Fruit fly (Drosophila melanogaster) whole organism, embryonic: Measurements from ENCODE around the gene MBD-like.
A peak's percentile ranks its signal among the peaks of the same experiment; 100 is the strongest.

Experiments
- Abd-B ChIP-seq: fragments of 200-800 bp; sonication (Bioruptor generic); optimal IDR thresholded peaks from 2 replicates; lab custom pipeline; 2018; ENCODE audit warnings: missing biosample characterization, mild to moderate bottlenecking, missing genetic modification characterization, moderate library complexity
- CG10959 ChIP-seq: fragments of 200-800 bp; sonication (Bioruptor generic); IDR thresholded peaks from 2 replicates; pipeline ENCODE4 v1.3.6; 2022; ENCODE audit warnings: missing biosample characterization, missing genetic modification characterization
- CG12391 ChIP-seq: fragments of 200-800 bp; sonication (Bioruptor generic); optimal IDR thresholded peaks from 3 replicates; lab custom pipeline; 2018; ENCODE audit warnings: missing biosample characterization, mild to moderate bottlenecking, missing genetic modification characterization, moderate library complexity
- CG12942 ChIP-seq: fragments of 200-800 bp; sonication (Bioruptor generic); optimal IDR thresholded peaks from 3 replicates; lab custom pipeline; 2016; ENCODE audit warnings: missing biosample characterization, missing genetic modification characterization
- CG13894 ChIP-seq: fragments of 200-800 bp; sonication (Bioruptor generic); optimal IDR thresholded peaks from 3 replicates; lab custom pipeline; 2018; ENCODE audit warnings: missing biosample characterization, mild to moderate bottlenecking, missing genetic modification characterization, moderate library complexity
- CG15601 ChIP-seq: fragments of 200-800 bp; sonication (Bioruptor generic); optimal IDR thresholded peaks from 3 replicates; lab custom pipeline; 2019; ENCODE audit warnings: missing biosample characterization, mild to moderate bottlenecking, missing genetic modification characterization, moderate library complexity
- CG1603 ChIP-seq: fragments of 200-800 bp; sonication (Bioruptor generic); optimal IDR thresholded peaks from 2 replicates; lab custom pipeline; 2019; ENCODE audit warnings: missing biosample characterization, mild to moderate bottlenecking, missing genetic modification characterization, moderate library complexity
- CG16779 ChIP-seq: fragments of 200-800 bp; sonication (Bioruptor generic); IDR thresholded peaks from 2 replicates; pipeline ENCODE4 v1.3.6; 2022; ENCODE audit warnings: missing biosample characterization, missing genetic modification characterization
- CG17328 ChIP-seq: fragments of 200-800 bp; sonication (Bioruptor generic); IDR thresholded peaks from 2 replicates; pipeline ENCODE4 v1.3.6; 2022; ENCODE audit warnings: missing biosample characterization, missing genetic modification characterization
- CG1792 ChIP-seq: fragments of 200-800 bp; sonication (Bioruptor generic); optimal IDR thresholded peaks from 2 replicates; lab custom pipeline; 2016; ENCODE audit warnings: missing biosample characterization, missing genetic modification characterization
- CG18011 ChIP-seq: fragments of 200-800 bp; sonication (Bioruptor generic); optimal IDR thresholded peaks from 2 replicates; lab custom pipeline; 2017; ENCODE audit warnings: missing biosample characterization, missing genetic modification characterization, mild to moderate bottlenecking, moderate library complexity, missing genotype
- CG2120 ChIP-seq: fragments of 200-800 bp; sonication (Bioruptor generic); optimal IDR thresholded peaks from 3 replicates; lab custom pipeline; 2016; ENCODE audit warnings: missing biosample characterization, missing genetic modification characterization
- CG6272 ChIP-seq: fragments of 200-800 bp; sonication (Bioruptor generic); IDR thresholded peaks from 2 replicates; pipeline ENCODE4 v1.3.6; 2022; ENCODE audit warnings: missing biosample characterization, missing genetic modification characterization
- CG6683 ChIP-seq: fragments of 200-800 bp; sonication (Bioruptor generic); optimal IDR thresholded peaks from 2 replicates; lab custom pipeline; 2017; ENCODE audit warnings: missing biosample characterization, mild to moderate bottlenecking, missing genetic modification characterization, missing genetic modification reagents
- CG8281 ChIP-seq: fragments of 200-800 bp; sonication (Bioruptor generic); optimal IDR thresholded peaks from 2 replicates; lab custom pipeline; 2018; ENCODE audit warnings: missing biosample characterization, mild to moderate bottlenecking, missing genetic modification characterization, moderate library complexity
- CG8478 ChIP-seq: fragments of >200 bp; optimal IDR thresholded peaks from 2 replicates; lab custom pipeline; 2018
- D19B ChIP-seq: fragments of 200-800 bp; sonication (Bioruptor generic); optimal IDR thresholded peaks from 2 replicates; lab custom pipeline; 2017; ENCODE audit warnings: missing biosample characterization, mild to moderate bottlenecking, missing genetic modification characterization
- Elba2 ChIP-seq: fragments of 200-800 bp; sonication (Bioruptor generic); optimal IDR thresholded peaks from 3 replicates; lab custom pipeline; 2016; ENCODE audit warnings: missing biosample characterization, missing genetic modification characterization
- Gsc ChIP-seq: fragments of 200-800 bp; sonication (Bioruptor generic); IDR thresholded peaks from 2 replicates; pipeline ENCODE4 v1.3.6; 2022; ENCODE audit warnings: missing biosample characterization, missing genetic modification characterization
- Hand ChIP-seq: fragments of 200-800 bp; sonication (Bioruptor generic); optimal IDR thresholded peaks from 2 replicates; lab custom pipeline; 2017; ENCODE audit warnings: mild to moderate bottlenecking, missing biosample characterization, missing genetic modification reagents, missing genetic modification characterization
- Nf-YB ChIP-seq: fragments of 200-800 bp; sonication (Bioruptor generic); optimal IDR thresholded peaks from 3 replicates; lab custom pipeline; 2019; ENCODE audit warnings: missing biosample characterization, mild to moderate bottlenecking, missing genetic modification characterization, moderate library complexity
- Tbp ChIP-seq: fragments of >200 bp; optimal IDR thresholded peaks from 2 replicates; lab custom pipeline; 2018; ENCODE audit warnings: missing biosample characterization, missing genetic modification characterization
- caup ChIP-seq: fragments of 200-800 bp; sonication (Bioruptor generic); optimal IDR thresholded peaks from 3 replicates; lab custom pipeline; 2017; ENCODE audit warnings: missing biosample characterization, mild to moderate bottlenecking, missing genetic modification characterization, moderate library complexity; ENCODE audit not compliant: severe bottlenecking
- chif ChIP-seq, 2 experiments: fragments of 200-800 bp; sonication (Bioruptor generic); optimal IDR thresholded peaks; 3 replicates each; lab custom pipeline; 2016; ENCODE audit warnings: missing biosample characterization in 2 of 2, missing genetic modification characterization in 2 of 2
- ewg ChIP-seq: fragments of 200-800 bp; sonication (Bioruptor generic); optimal IDR thresholded peaks from 3 replicates; lab custom pipeline; 2017; ENCODE audit warnings: mild to moderate bottlenecking, missing biosample characterization, missing genetic modification reagents, missing genetic modification characterization
- exex ChIP-seq: fragments of 200-800 bp; sonication (Bioruptor generic); optimal IDR thresholded peaks from 4 replicates; lab custom pipeline; 2018; ENCODE audit warnings: missing biosample characterization, mild to moderate bottlenecking, missing genetic modification characterization, moderate library complexity
- gfzf ChIP-seq: fragments of 200-800 bp; sonication (Bioruptor generic); optimal IDR thresholded peaks from 2 replicates; lab custom pipeline; 2016; ENCODE audit warnings: missing biosample characterization, mild to moderate bottlenecking, missing genetic modification characterization, moderate library complexity
- h ChIP-seq: fragments of >200 bp; optimal IDR thresholded peaks from 2 replicates; lab custom pipeline; 2017
- lab ChIP-seq: fragments of 200-800 bp; sonication (Bioruptor generic); optimal IDR thresholded peaks from 3 replicates; lab custom pipeline; 2017; ENCODE audit warnings: missing biosample characterization, missing genetic modification characterization, mild to moderate bottlenecking, moderate library complexity, missing genetic modification reagents
- lov ChIP-seq, 2 experiments: fragments of 200-800 bp in 1 of 2; fragments of >200 bp in 1 of 2; sonication (Bioruptor generic) in 1 of 2; IDR thresholded peaks in 1 of 2; optimal IDR thresholded peaks in 1 of 2; 2 replicates in 1 of 2; 3 replicates in 1 of 2; pipeline versions ENCODE4 v1.3.6 to Lab custom; 2017 to 2022; ENCODE audit warnings: missing biosample characterization in 1 of 2, missing genetic modification characterization in 1 of 2
- luna ChIP-seq: fragments of 200-800 bp; sonication (Bioruptor generic); optimal IDR thresholded peaks from 2 replicates; lab custom pipeline; 2016; ENCODE audit warnings: missing biosample characterization, missing genetic modification characterization
- nom ChIP-seq: fragments of 200-800 bp; sonication (Bioruptor generic); optimal IDR thresholded peaks from 2 replicates; lab custom pipeline; 2017; ENCODE audit warnings: missing biosample characterization, missing genetic modification characterization, mild to moderate bottlenecking, moderate library complexity, missing genetic modification reagents
- pan ChIP-seq, 4 experiments: fragments of >200 bp in 3 of 4; fragments of 200-800 bp in 1 of 4; sonication (Bioruptor generic) in 1 of 4; optimal IDR thresholded peaks in 3 of 4; IDR thresholded peaks in 1 of 4; 2 replicates each; pipeline versions ENCODE4 v1.3.6 to Lab custom; 2017 to 2022; ENCODE audit warnings: missing biosample characterization in 2 of 4, missing genetic modification characterization in 2 of 4, mixed read lengths in 1 of 4
- pb ChIP-seq: fragments of 200-800 bp; sonication (Bioruptor generic); optimal IDR thresholded peaks from 3 replicates; lab custom pipeline; 2016; ENCODE audit warnings: missing biosample characterization, missing genetic modification characterization
- peb ChIP-seq: fragments of 200-800 bp; sonication (Bioruptor generic); IDR thresholded peaks from 2 replicates; pipeline ENCODE4 v1.3.6; 2022; ENCODE audit warnings: missing biosample characterization, missing genetic modification characterization
- pho ChIP-seq: fragments of 200-800 bp; sonication (Bioruptor generic); optimal IDR thresholded peaks from 2 replicates; lab custom pipeline; 2016; ENCODE audit warnings: missing biosample characterization, missing genetic modification characterization
- phol ChIP-seq: fragments of 200-800 bp; sonication (Bioruptor generic); optimal IDR thresholded peaks from 3 replicates; lab custom pipeline; 2018; ENCODE audit warnings: missing biosample characterization, mild to moderate bottlenecking, missing genetic modification characterization, moderate library complexity
- prd ChIP-seq, 3 experiments: fragments of >200 bp in 2 of 3; fragments of 200-800 bp in 1 of 3; sonication (Bioruptor generic) in 1 of 3; optimal IDR thresholded peaks in 2 of 3; IDR thresholded peaks in 1 of 3; 2 replicates in 2 of 3; 3 replicates in 1 of 3; pipeline versions ENCODE4 v1.3.6 to Lab custom; 2017 to 2022; ENCODE audit warnings: missing biosample characterization in 1 of 3, missing genetic modification characterization in 1 of 3
- sc ChIP-seq, 3 experiments: fragments of >200 bp in 2 of 3; fragments of 200-800 bp in 1 of 3; sonication (Bioruptor generic) in 1 of 3; optimal IDR thresholded peaks; 2 replicates in 2 of 3; 3 replicates in 1 of 3; lab custom pipeline; 2017; ENCODE audit warnings: mild to moderate bottlenecking in 1 of 3, missing biosample characterization in 1 of 3, missing genetic modification characterization in 1 of 3, missing genetic modification reagents in 1 of 3
- sd ChIP-seq: fragments of 200-800 bp; sonication (Bioruptor generic); optimal IDR thresholded peaks from 3 replicates; lab custom pipeline; 2018; ENCODE audit warnings: missing biosample characterization, mild to moderate bottlenecking, missing genetic modification characterization, moderate library complexity
- slou ChIP-seq: fragments of 200-800 bp; sonication (Bioruptor generic); optimal IDR thresholded peaks from 3 replicates; lab custom pipeline; 2016; ENCODE audit warnings: missing biosample characterization, missing genetic modification characterization
- so ChIP-seq: fragments of 200-800 bp; sonication (Bioruptor generic); IDR thresholded peaks from 3 replicates; pipeline ENCODE4 v1.3.6; 2022; ENCODE audit warnings: missing biosample characterization, missing genetic modification characterization
- sug ChIP-seq: fragments of 200-800 bp; optimal IDR thresholded peaks from 2 replicates; lab custom pipeline; 2019; ENCODE audit warnings: missing biosample characterization, mild to moderate bottlenecking, missing genetic modification characterization, moderate library complexity
- tin ChIP-seq: fragments of 200-800 bp; sonication (Bioruptor generic); optimal IDR thresholded peaks from 3 replicates; lab custom pipeline; 2016; ENCODE audit warnings: missing biosample characterization, missing genetic modification characterization
- tio ChIP-seq: fragments of 200-800 bp; sonication (Bioruptor generic); optimal IDR thresholded peaks from 2 replicates; lab custom pipeline; 2017; ENCODE audit warnings: missing biosample characterization, missing genetic modification characterization, inconsistent platforms
- zfh2 ChIP-seq: fragments of 200-800 bp; sonication (Bioruptor generic); optimal IDR thresholded peaks from 2 replicates; lab custom pipeline; 2016; ENCODE audit warnings: missing biosample characterization, missing genetic modification characterization

The MBD-like gene

DNA sequence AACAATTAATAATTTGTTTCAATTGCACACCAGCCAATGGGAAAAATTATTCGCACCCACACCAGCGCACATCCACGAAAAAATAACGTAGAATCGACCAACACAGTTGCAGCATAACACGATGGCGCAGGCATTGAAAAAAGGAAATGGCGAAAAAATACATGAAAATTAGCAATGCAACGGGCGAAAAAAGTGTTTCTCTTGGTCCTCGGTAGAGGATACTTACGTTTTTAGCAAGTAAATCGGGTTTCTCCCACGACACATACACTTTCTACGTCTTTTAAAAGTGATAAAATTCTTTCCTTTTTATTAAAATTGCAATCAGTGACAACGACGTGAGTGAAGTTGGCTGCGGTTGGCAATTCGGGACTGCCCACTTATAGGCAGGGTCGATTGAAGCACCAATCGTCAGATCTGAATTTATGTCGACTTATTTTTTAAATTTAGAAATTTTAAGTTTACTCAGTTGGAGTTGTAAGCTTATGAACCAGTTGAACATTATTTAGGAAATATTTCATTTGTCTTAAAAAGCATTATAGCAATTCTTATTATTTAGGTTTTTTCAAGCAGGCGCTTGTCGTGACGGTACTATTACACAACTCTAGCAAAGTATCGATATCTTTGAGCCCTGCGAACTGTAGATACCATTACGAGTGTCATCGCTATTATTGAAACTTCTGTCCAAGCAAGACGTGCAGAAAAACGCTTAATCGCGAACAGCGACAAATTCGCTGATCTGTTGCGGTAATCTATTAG, 18.0 kb downstream of the MBD-like start, which contains the start of the genes Kap-alpha3 and Son (continued):
- peak; percentile 96 for TF ChIP-seq caup
- TF ChIP-seq CG6683 = peak; percentile 85
- TF ChIP-seq CG12391 (tag; lab: Kevin White, UChicago) = peak; percentile 94
- peak; percentile 78 for TF ChIP-seq CG10959 (GFP tag; lab: Robert Waterston, UW)
- peak; percentile 84 for TF ChIP-seq slou (GFP tag; lab: Kevin White, UChicago)
- TF ChIP-seq ewg (GFP tag; lab: Kevin White, UChicago) = peak; percentile 83
- peak; percentile 73 for TF ChIP-seq CG1603 (tag; lab: Kevin White, UChicago)
- peak; percentile 80 for TF ChIP-seq CG18011 (GFP tag; lab: Kevin White, UChicago)
- TF ChIP-seq phol (tag; lab: Kevin White, UChicago) = peak; percentile 95
- peak; percentile 91 for TF ChIP-seq CG13894 (tag; lab: Kevin White, UChicago)
- TF ChIP-seq CG6272 = peak; percentile 91
- TF ChIP-seq exex = peak; percentile 76
- TF ChIP-seq CG2120 (GFP tag; lab: Kevin White, UChicago) = peak; percentile 93
- peak; percentile 77 for TF ChIP-seq sd (tag; lab: Kevin White, UChicago)
- TF ChIP-seq CG15601 = peak; percentile 93
- peak; percentile 95 for TF ChIP-seq sug (tag; lab: Kevin White, UChicago)
- TF ChIP-seq zfh2 = peak; percentile 96
- no peak for TF ChIP-seq pan (optimal IDR thresholded peaks at IDR 0.05; lab: Kevin White, UChicago)
- peak in 1 of 2 experiments; percentile 85 for TF ChIP-seq pan (GFP tag; optimal IDR thresholded peaks at IDR 0.05 in 1 of 2, IDR thresholded peaks at IDR 0.05 in 1 of 2)
- peak; percentile 82 for TF ChIP-seq Hand (GFP tag; lab: Kevin White, UChicago)
- TF ChIP-seq D19B (GFP tag; lab: Kevin White, UChicago) = peak; percentile 81
- peak; percentile 63 for TF ChIP-seq luna (GFP tag; lab: Kevin White, UChicago)
- TF ChIP-seq so (GFP tag; lab: Robert Waterston, UW) = peak; percentile 72; the same call in 2 of the 3 replicates
- peak; percentile 92 for TF ChIP-seq nom (GFP tag; lab: Kevin White, UChicago)
- TF ChIP-seq CG8478 (lab: Kevin White, UChicago) = no peak
- peak; percentile 91 for TF ChIP-seq CG12942 (GFP tag; lab: Kevin White, UChicago)
- TF ChIP-seq Tbp (GFP tag; lab: Kevin White, UChicago) = no peak
- TF ChIP-seq Nf-YB (GFP tag; lab: Kevin White, UChicago) = peak; percentile 78
- peak; percentile 96 for TF ChIP-seq lab (GFP tag; lab: Kevin White, UChicago)
- peak; percentile 89 for TF ChIP-seq CG17328 (GFP tag; lab: Robert Waterston, UW)
- TF ChIP-seq CG16779 (GFP tag; lab: Robert Waterston, UW) = peak; percentile 79; the same call in 1 of the 2 replicates
- TF ChIP-seq sc (optimal IDR thresholded peaks at IDR 0.05; lab: Kevin White, UChicago) = no peak
- peak; percentile 85 for TF ChIP-seq sc (GFP tag; optimal IDR thresholded peaks at IDR 0.05; lab: Kevin White, UChicago)
- TF ChIP-seq lov (optimal IDR thresholded peaks at IDR 0.05; lab: Kevin White, UChicago) = no peak
- TF ChIP-seq lov (GFP tag; IDR thresholded peaks at IDR 0.05; lab: Robert Waterston, UW) = peak; percentile 92
- TF ChIP-seq chif (GFP tag; optimal IDR thresholded peaks at IDR 0.05; lab: Kevin White, UChicago) = peak; percentile 91 to 95
- TF ChIP-seq Gsc (GFP tag; lab: Robert Waterston, UW) = peak; percentile 35; the same call in 1 of the 2 replicates
- TF ChIP-seq prd (optimal IDR thresholded peaks at IDR 0.05; lab: Kevin White, UChicago) = no peak
- TF ChIP-seq prd (GFP tag; IDR thresholded peaks at IDR 0.05; lab: Robert Waterston, UW) = peak; percentile 89
- peak; percentile 96 for TF ChIP-seq pho (GFP tag; lab: Kevin White, UChicago)
- peak; percentile 90 for TF ChIP-seq tio (GFP tag; lab: Kevin White, UChicago)
- peak; percentile 90 for TF ChIP-seq tin
- peak; percentile 5 for TF ChIP-seq Elba2 (GFP tag; lab: Kevin White, UChicago)
- TF ChIP-seq gfzf = peak; percentile 47
- TF ChIP-seq CG1792 = peak; percentile 85
- no peak for TF ChIP-seq h (lab: Kevin White, UChicago)
- TF ChIP-seq CG8281 (tag; lab: Kevin White, UChicago) = peak; percentile 80
- TF ChIP-seq Abd-B (GFP tag; lab: Kevin White, UChicago) = peak; percentile 90
- TF ChIP-seq pb (GFP tag; lab: Kevin White, UChicago) = peak; percentile 92
- peak; percentile 67; the same call in 1 of the 2 replicates for TF ChIP-seq peb (GFP tag; lab: Robert Waterston, UW)
